Fruit fly (Drosophila melanogaster) whole organism, adult: ENCODE results near the gene temp.

Experiments
- CG11617 ChIP-seq: fragments of 200-800 bp; sonication (Bioruptor generic); optimal IDR thresholded peaks from 2 replicates; lab custom pipeline; 2017; ENCODE audit warnings: mild to moderate bottlenecking, missing biosample characterization, missing genetic modification reagents, missing genetic modification characterization
- CG12768 ChIP-seq: fragments of 200-800 bp; sonication (Bioruptor generic); optimal IDR thresholded peaks from 2 replicates; lab custom pipeline; 2017; ENCODE audit warnings: missing biosample characterization, missing genetic modification characterization, mild to moderate bottlenecking, moderate library complexity, missing genetic modification reagents
- CG14711 ChIP-seq: fragments of 200-800 bp; sonication (Bioruptor generic); optimal IDR thresholded peaks from 2 replicates; lab custom pipeline; 2018; ENCODE audit warnings: missing biosample characterization, mild to moderate bottlenecking, missing genetic modification characterization, moderate library complexity
- CG1620 ChIP-seq: fragments of 200-800 bp; sonication (Bioruptor generic); optimal IDR thresholded peaks from 2 replicates; lab custom pipeline; 2016; ENCODE audit warnings: missing biosample characterization, missing genetic modification characterization
- CG33017 ChIP-seq: fragments of 200-800 bp; sonication (Bioruptor generic); optimal IDR thresholded peaks from 2 replicates; lab custom pipeline; 2018; ENCODE audit warnings: missing biosample characterization, mild to moderate bottlenecking, missing genetic modification characterization, moderate library complexity
- CG5204 ChIP-seq: fragments of 200-800 bp; sonication (Bioruptor generic); optimal IDR thresholded peaks from 2 replicates; lab custom pipeline; 2016; ENCODE audit warnings: missing biosample characterization, missing genetic modification characterization
- CG7045 ChIP-seq: fragments of 200-800 bp; sonication (Bioruptor generic); optimal IDR thresholded peaks from 2 replicates; lab custom pipeline; 2017; ENCODE audit warnings: missing biosample characterization, mild to moderate bottlenecking, missing genetic modification characterization
- CG7101 ChIP-seq: fragments of 200-800 bp; sonication (Bioruptor generic); optimal IDR thresholded peaks from 2 replicates; lab custom pipeline; 2018; ENCODE audit warnings: missing biosample characterization, mild to moderate bottlenecking, missing genetic modification characterization, moderate library complexity
- Clk ChIP-seq: fragments of 200-800 bp; sonication (Bioruptor generic); optimal IDR thresholded peaks from 2 replicates; lab custom pipeline; 2017; ENCODE audit warnings: missing biosample characterization, missing genetic modification characterization
- Crg-1 ChIP-seq: fragments of 200-800 bp; sonication (Bioruptor generic); optimal IDR thresholded peaks from 2 replicates; lab custom pipeline; 2016; ENCODE audit warnings: missing biosample characterization, missing genetic modification characterization
- Hr96 ChIP-seq: fragments of 200-800 bp; sonication (Bioruptor generic); optimal IDR thresholded peaks from 2 replicates; lab custom pipeline; 2016; ENCODE audit warnings: missing biosample characterization, missing genetic modification characterization
- Mnt ChIP-seq: fragments of 200-800 bp; sonication (Bioruptor generic); optimal IDR thresholded peaks from 2 replicates; lab custom pipeline; 2016; ENCODE audit warnings: missing biosample characterization, mild to moderate bottlenecking, missing genetic modification characterization
- bab1 ChIP-seq: fragments of 200-800 bp; sonication (Bioruptor generic); optimal IDR thresholded peaks from 3 replicates; lab custom pipeline; 2019; ENCODE audit warnings: missing biosample characterization, mild to moderate bottlenecking, missing genetic modification characterization, moderate library complexity
- cic ChIP-seq: fragments of 200-800 bp; sonication (Bioruptor generic); optimal IDR thresholded peaks from 2 replicates; lab custom pipeline; 2017; ENCODE audit warnings: missing biosample characterization, mild to moderate bottlenecking, missing genetic modification characterization, moderate library complexity
- cnc ChIP-seq, 2 experiments: fragments of >200 bp; optimal IDR thresholded peaks; 2 replicates each; lab custom pipeline; 2017
- kay ChIP-seq: fragments of 200-800 bp; sonication (Bioruptor generic); peaks from one replicate; lab custom pipeline; 2016; ENCODE audit warnings: missing biosample characterization, missing genetic modification characterization, borderline replicate concordance
- ovo ChIP-seq: fragments of 200-800 bp; sonication (Bioruptor generic); optimal IDR thresholded peaks from 2 replicates; lab custom pipeline; 2016; ENCODE audit warnings: missing biosample characterization, missing genetic modification characterization
- pad ChIP-seq: fragments of 200-800 bp; sonication (Bioruptor generic); optimal IDR thresholded peaks from 3 replicates; lab custom pipeline; 2017; ENCODE audit warnings: missing biosample characterization, missing genetic modification characterization, mild to moderate bottlenecking, moderate library complexity, missing genetic modification reagents
- tj ChIP-seq: fragments of 200-800 bp; sonication (Bioruptor generic); optimal IDR thresholded peaks from 3 replicates; lab custom pipeline; 2017; ENCODE audit warnings: missing biosample characterization, mild to moderate bottlenecking, missing genetic modification characterization, moderate library complexity
- toe ChIP-seq: fragments of 200-800 bp; sonication (Bioruptor generic); optimal IDR thresholded peaks from 2 replicates; lab custom pipeline; 2016; ENCODE audit warnings: missing biosample characterization, missing genetic modification characterization

temp gene

dm6 chrX:2286255-2286654, 23.9 kb upstream of the temp start:
- TF ChIP-seq Mnt (GFP tag; lab: Kevin White, UChicago) (peak; percentile 79), CG1620 (GFP tag; lab: Kevin White, UChicago) (no peak), CG5204 (GFP tag; lab: Kevin White, UChicago) (no peak), bab1 (no peak), cic (GFP tag; lab: Kevin White, UChicago) (peak; percentile 62), Crg-1 (no peak), cnc (optimal IDR thresholded peaks at IDR 0.05; lab: Kevin White, UChicago) (no peak), pad (GFP tag; lab: Kevin White, UChicago) (peak; percentile 11)

- TF ChIP-seq CG5204 (GFP tag; lab: Kevin White, UChicago) (no peak), bab1 (no peak), tj (GFP tag; lab: Kevin White, UChicago) (no peak), cic (GFP tag; lab: Kevin White, UChicago) (no peak), CG14711 (no peak), CG12768 (GFP tag; lab: Kevin White, UChicago) (no peak), ovo (GFP tag; lab: Kevin White, UChicago) (no peak), cnc (optimal IDR thresholded peaks at IDR 0.05; lab: Kevin White, UChicago) (no peak), toe (no peak), Clk (GFP tag; lab: Kevin White, UChicago) (no peak), CG1620 (GFP tag; lab: Kevin White, UChicago) (no peak)
Observed at dm6 chrX:2283470-2283869, 21.2 kb upstream of the temp start.

- TF ChIP-seq CG7101 (tag; lab: Kevin White, UChicago): no peak
- no peak for TF ChIP-seq bab1
- TF ChIP-seq CG7045: no peak
- TF ChIP-seq CG33017: no peak
- no peak for TF ChIP-seq Mnt (GFP tag; lab: Kevin White, UChicago)
- TF ChIP-seq ovo (GFP tag; lab: Kevin White, UChicago): no peak
- no peak for TF ChIP-seq cic (GFP tag; lab: Kevin White, UChicago)
- TF ChIP-seq CG1620 (GFP tag; lab: Kevin White, UChicago): no peak
- no peak for TF ChIP-seq kay (GFP tag; lab: Kevin White, UChicago)
- no peak for TF ChIP-seq CG14711
- no peak for TF ChIP-seq CG11617
- TF ChIP-seq CG5204 (GFP tag; lab: Kevin White, UChicago): no peak
- no peak for TF ChIP-seq Hr96 (GFP tag; lab: Kevin White, UChicago)
- no peak for TF ChIP-seq pad (GFP tag; lab: Kevin White, UChicago)
- no peak for TF ChIP-seq Clk (GFP tag; lab: Kevin White, UChicago)
- TF ChIP-seq CG12768 (GFP tag; lab: Kevin White, UChicago): no peak
- TF ChIP-seq cnc (optimal IDR thresholded peaks at IDR 0.05; lab: Kevin White, UChicago): no peak
- TF ChIP-seq tj (GFP tag; lab: Kevin White, UChicago): no peak
Observed at dm6 chrX:2278782-2279304, 16.5 kb upstream of the temp start.

DNA sequence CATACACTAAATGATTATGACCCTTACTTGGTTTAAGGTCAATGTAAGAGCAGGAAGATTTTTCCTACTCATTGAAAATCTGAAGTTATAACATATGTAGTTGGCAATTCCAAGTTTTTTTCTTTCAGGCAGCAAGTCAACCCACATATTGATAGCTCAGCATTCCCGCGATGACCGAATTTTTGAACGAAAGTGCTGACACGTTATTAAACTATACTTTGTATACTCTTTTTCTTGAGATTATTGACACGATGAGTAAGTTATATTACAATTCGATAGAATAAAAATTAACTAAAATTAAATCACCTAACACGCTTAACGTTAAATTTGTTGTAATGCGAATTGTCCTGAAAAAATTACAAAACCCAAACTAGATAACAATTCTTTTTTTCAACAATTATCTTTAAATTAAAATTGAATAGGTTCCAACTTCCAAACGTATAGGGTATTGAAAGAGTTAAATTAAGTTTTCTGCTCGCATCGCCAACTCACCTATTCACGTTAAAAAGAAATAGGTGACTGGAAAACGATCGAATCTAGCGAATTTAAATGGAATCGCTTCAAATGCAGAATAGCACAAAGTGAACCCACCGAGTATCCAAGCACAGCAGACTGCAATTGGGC, 13.0 kb upstream of the temp start, which contains the start of gene Vml:
Vml (plus strand) TSS at position 574 of the 624 bp plus-strand sequence.
- TF ChIP-seq toe (no peak), tj (GFP tag; lab: Kevin White, UChicago) (peak; percentile 95)

dm6 chrX:2274704-2275199, 12.4 kb upstream of the temp start, which contains the start of gene Grp170:
Gene Grp170 (minus strand): TSS chrX:2275068.
- TF ChIP-seq tj (GFP tag; lab: Kevin White, UChicago) (no peak), CG11617 (peak; percentile 21), CG7045 (no peak), kay (GFP tag; lab: Kevin White, UChicago) (no peak), CG7101 (tag; lab: Kevin White, UChicago) (no peak), Crg-1 (no peak), Clk (GFP tag; lab: Kevin White, UChicago) (no peak), CG12768 (GFP tag; lab: Kevin White, UChicago) (no peak), CG5204 (GFP tag; lab: Kevin White, UChicago) (no peak), bab1 (peak; percentile 53), Hr96 (GFP tag; lab: Kevin White, UChicago) (no peak), CG14711 (peak; percentile 15), cic (GFP tag; lab: Kevin White, UChicago) (no peak), Mnt (GFP tag; lab: Kevin White, UChicago) (peak; percentile 76), cnc (optimal IDR thresholded peaks at IDR 0.05; lab: Kevin White, UChicago) (no peak), ovo (GFP tag; lab: Kevin White, UChicago) (no peak), toe (no peak), CG33017 (no peak), pad (GFP tag; lab: Kevin White, UChicago) (peak; percentile 0), CG1620 (GFP tag; lab: Kevin White, UChicago) (no peak)

dm6 chrX:2270557-2270930, 8.2 kb upstream of the temp start, which contains the start of gene CG2924:
Gene CG2924 (minus strand): TSS chrX:2270761.
- TF ChIP-seq ovo (GFP tag; lab: Kevin White, UChicago): peak; percentile 63
- TF ChIP-seq cic (GFP tag; lab: Kevin White, UChicago): peak; percentile 44
- no peak for TF ChIP-seq CG12768 (GFP tag; lab: Kevin White, UChicago)
- peak; percentile 87 for TF ChIP-seq tj (GFP tag; lab: Kevin White, UChicago)
- peak; percentile 42 for TF ChIP-seq CG14711
- peak; percentile 62 for TF ChIP-seq CG7101 (tag; lab: Kevin White, UChicago)
- peak; percentile 82 for TF ChIP-seq CG1620 (GFP tag; lab: Kevin White, UChicago)
- TF ChIP-seq toe: peak; percentile 43
- no peak for TF ChIP-seq CG11617
- TF ChIP-seq CG33017: no peak
- TF ChIP-seq bab1: peak; percentile 92
- peak; percentile 12 for TF ChIP-seq Clk (GFP tag; lab: Kevin White, UChicago)
- no peak for TF ChIP-seq Hr96 (GFP tag; lab: Kevin White, UChicago)
- TF ChIP-seq pad (GFP tag; lab: Kevin White, UChicago): no peak
- peak; percentile 51 for TF ChIP-seq kay (GFP tag; lab: Kevin White, UChicago)
- TF ChIP-seq cnc (optimal IDR thresholded peaks at IDR 0.05; lab: Kevin White, UChicago): no peak
- TF ChIP-seq Mnt (GFP tag; lab: Kevin White, UChicago): peak; percentile 81
- no peak for TF ChIP-seq CG5204 (GFP tag; lab: Kevin White, UChicago)
- TF ChIP-seq CG7045: no peak
- peak; percentile 63 for TF ChIP-seq Crg-1
